Fruit fly (Drosophila melanogaster): ENCODE data around the gene CG33500.

The CG33500 gene

dm6 chr3L:11485956-11486609, 22.4 kb upstream of the CG33500 start (continued):
- peak; percentile 35 for TF ChIP-seq phol (tag; optimal IDR thresholded peaks at IDR 0.05)
- TF ChIP-seq dmrt99B (tag; optimal IDR thresholded peaks at IDR 0.05), result peak; percentile 32
- no peak for TF ChIP-seq CG8388 (GFP tag; optimal IDR thresholded peaks at IDR 0.05)
- TF ChIP-seq ATbp (GFP tag; optimal IDR thresholded peaks at IDR 0.05), result peak; percentile 26
- TF ChIP-seq bigmax (GFP tag; optimal IDR thresholded peaks at IDR 0.05), result no peak
- peak; percentile 19 for TF ChIP-seq Ssrp (tag; optimal IDR thresholded peaks at IDR 0.05)
- no peak for TF ChIP-seq CG14860 (GFP tag; IDR thresholded peaks at IDR 0.05; ENCODE audit: partially characterized antibody)
- peak; percentile 10; the same call in 1 of the 2 replicates for TF ChIP-seq E2f2 (GFP tag; IDR thresholded peaks at IDR 0.05)
- TF ChIP-seq ase (GFP tag; IDR thresholded peaks at IDR 0.05), result 0 out of 3 replicates have a peak, but pooled peaks have one; percentile 45
- TF ChIP-seq CG17829 (tag; optimal IDR thresholded peaks at IDR 0.05), result no peak
- TF ChIP-seq CG12155 (GFP tag; optimal IDR thresholded peaks at IDR 0.05), result no peak
- TF ChIP-seq Lhr (GFP tag; optimal IDR thresholded peaks at IDR 0.05), result no peak
- TF ChIP-seq sens (GFP tag), result peak; percentile 82
- TF ChIP-seq Blimp-1 (GFP tag; optimal IDR thresholded peaks at IDR 0.05), result peak; percentile 47
- no peak for TF ChIP-seq btn (GFP tag; optimal IDR thresholded peaks at IDR 0.05)
- TF ChIP-seq tio (GFP tag; optimal IDR thresholded peaks at IDR 0.05), result no peak
- TF ChIP-seq en (GFP tag; optimal IDR thresholded peaks at IDR 0.05), result no peak
- TF ChIP-seq pan (optimal IDR thresholded peaks at IDR 0.05), result no peak
- peak in 1 of 2 experiments; percentile 21 for TF ChIP-seq pan (GFP tag; optimal IDR thresholded peaks at IDR 0.05 in 1 of 2, IDR thresholded peaks at IDR 0.05 in 1 of 2)
- no peak for TF ChIP-seq B-H1 (GFP tag; IDR thresholded peaks at IDR 0.05)
- peak; percentile 5 for TF ChIP-seq CG18599 (GFP tag; optimal IDR thresholded peaks at IDR 0.05)
- no peak for TF ChIP-seq nau (GFP tag; optimal IDR thresholded peaks at IDR 0.05)
- peak; percentile 55 for TF ChIP-seq CG31441 (GFP tag; IDR thresholded peaks at IDR 0.05)
- TF ChIP-seq Atf6 (GFP tag; IDR thresholded peaks at IDR 0.05), result no peak
- TF ChIP-seq Sox102F (GFP tag; optimal IDR thresholded peaks at IDR 0.05), result peak; percentile 44
- TF ChIP-seq CG17385 (GFP tag; optimal IDR thresholded peaks at IDR 0.05), result peak; percentile 17
- peak; percentile 24 for TF ChIP-seq gem (tag; optimal IDR thresholded peaks at IDR 0.05)
- no peak for TF ChIP-seq CG12071 (GFP tag; optimal IDR thresholded peaks at IDR 0.05)
- peak; percentile 42 for TF ChIP-seq CG11504 (tag; optimal IDR thresholded peaks at IDR 0.05)
- peak; percentile 30; the same call in 2 of the 3 replicates for TF ChIP-seq row (GFP tag; IDR thresholded peaks at IDR 0.05)
- TF ChIP-seq twi (tag; optimal IDR thresholded peaks at IDR 0.05), result peak; percentile 14
- no peak for TF ChIP-seq prd (optimal IDR thresholded peaks at IDR 0.05)
- peak; percentile 23; the same call in 1 of the 3 replicates for TF ChIP-seq prd (GFP tag; IDR thresholded peaks at IDR 0.05)
- TF ChIP-seq vvl (GFP tag; IDR thresholded peaks at IDR 0.05), result peak; percentile 31; the same call in 1 of the 2 replicates
- no peak for TF ChIP-seq run (tag; optimal IDR thresholded peaks at IDR 0.05)
- peak; percentile 38 for TF ChIP-seq CG12391 (tag; optimal IDR thresholded peaks at IDR 0.05)
- no peak for TF ChIP-seq ro (GFP tag; IDR thresholded peaks at IDR 0.05)
- no peak for TF ChIP-seq Nf-YC (tag; optimal IDR thresholded peaks at IDR 0.05)
- no peak for TF ChIP-seq Taf1 (GFP tag; IDR thresholded peaks at IDR 0.05)
- TF ChIP-seq CG17328 (GFP tag; IDR thresholded peaks at IDR 0.05), result peak; percentile 20; the same call in 1 of the 2 replicates
- TF ChIP-seq CG2120 (GFP tag; optimal IDR thresholded peaks at IDR 0.05), result no peak
- peak; percentile 25 for TF ChIP-seq CG2202 (tag; optimal IDR thresholded peaks at IDR 0.05)
- 0 out of 2 replicates have a peak, but pooled peaks have one; percentile 12 for TF ChIP-seq Bgb (GFP tag; IDR thresholded peaks at IDR 0.05; ENCODE audit: partially characterized antibody)
- TF ChIP-seq Chrac-16 (GFP tag; optimal IDR thresholded peaks at IDR 0.05), result no peak
- no peak for TF ChIP-seq NK7.1 (GFP tag; optimal IDR thresholded peaks at IDR 0.05)
- TF ChIP-seq ab (GFP tag; optimal IDR thresholded peaks at IDR 0.05), result no peak
- no peak for TF ChIP-seq HLHmδ (GFP tag; optimal IDR thresholded peaks at IDR 0.05)
- no peak for TF ChIP-seq rib (GFP tag; IDR thresholded peaks at IDR 0.05)
- no peak for TF ChIP-seq ranshi (GFP tag; IDR thresholded peaks at IDR 0.05)
- peak; percentile 13 for TF ChIP-seq CG14710 (tag; optimal IDR thresholded peaks at IDR 0.05)

Measured in whole organism, embryonic.